Worm (Caenorhabditis elegans) whole organism, L2 larva: Measurements from ENCODE around the gene gldi-1.
"Not testable (repeated sequence)": the region's sequence is repeated elsewhere in the genome, so short reads cannot be mapped to it uniquely, and the experiment has no call there.

Source experiments
- R02D3.7 ChIP-seq: fragments of 150-350 bp; optimal IDR thresholded peaks from 2 replicates; lab custom pipeline; 2014; ENCODE audit warnings: missing biosample characterization, missing genetic modification characterization
- ama-1 ChIP-seq: fragments of 150-350 bp; optimal IDR thresholded peaks from 2 replicates; lab custom pipeline; 2018; ENCODE audit warnings: inconsistent platforms
- ceh-82 ChIP-seq: fragments of 150-350 bp; optimal IDR thresholded peaks from 2 replicates; lab custom pipeline; 2014; ENCODE audit warnings: missing biosample characterization, missing genetic modification characterization
- egl-27 ChIP-seq: sonication (generic microtip); optimal IDR thresholded peaks from 3 replicates; lab custom pipeline; 2017; ENCODE audit warnings: missing biosample characterization, missing genetic modification reagents, missing genetic modification characterization
- lin-13 ChIP-seq: fragments of 150-350 bp; optimal IDR thresholded peaks from 2 replicates; lab custom pipeline; 2014; ENCODE audit warnings: missing biosample characterization, missing genetic modification reagents, missing genetic modification characterization
- mab-5 ChIP-seq: fragments of 150-350 bp; optimal IDR thresholded peaks from 2 replicates; lab custom pipeline; 2014; ENCODE audit warnings: missing biosample characterization, missing genetic modification characterization
- nhr-11 ChIP-seq: fragments of 150-350 bp; optimal IDR thresholded peaks from 2 replicates; lab custom pipeline; 2014; ENCODE audit warnings: missing biosample characterization, missing genetic modification characterization
- skn-1 ChIP-seq: sonication (generic microtip); optimal IDR thresholded peaks from 2 replicates; lab custom pipeline; 2017; ENCODE audit warnings: missing biosample characterization, missing genetic modification characterization
- unc-62 ChIP-seq: fragments of 150-350 bp; optimal IDR thresholded peaks from 2 replicates; lab custom pipeline; 2014; ENCODE audit warnings: missing biosample characterization, missing genetic modification reagents, missing genetic modification characterization
- ztf-4 ChIP-seq: fragments of 150-350 bp; optimal IDR thresholded peaks from 2 replicates; lab custom pipeline; 2014; ENCODE audit warnings: missing biosample characterization, missing genetic modification characterization

DNA sequence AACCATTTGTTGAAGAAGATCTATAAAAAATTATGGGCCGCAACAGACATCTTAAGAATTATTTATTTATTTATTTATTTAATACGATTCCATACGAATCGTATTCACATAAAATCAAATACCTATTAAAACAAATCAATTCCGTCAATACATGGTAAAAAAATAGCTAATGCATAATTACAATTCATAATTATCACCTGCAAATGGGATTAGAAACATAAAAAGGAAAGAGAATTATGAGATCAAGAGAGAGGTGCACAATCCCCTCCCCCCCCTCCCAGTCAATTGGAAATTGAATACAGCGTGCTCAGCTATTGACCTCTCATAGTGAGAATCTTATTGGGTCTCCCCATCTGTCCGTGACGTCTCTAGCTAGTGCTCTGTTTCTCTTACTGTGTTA is 43.1 kb downstream of the gldi-1 start, which contains the start of gene C24H12.1:
- not testable (repeated sequence) for TF ChIP-seq ztf-4 (tag; lab: Kevin White, UChicago); unc-62 (GFP tag; lab: Kevin White, UChicago); ama-1 (lab: Kevin White, UChicago); nhr-11; R02D3.7 (tag; lab: Kevin White, UChicago); ceh-82; mab-5; egl-27; skn-1 (tag; lab: Kevin White, UChicago); lin-13 (GFP tag; lab: Kevin White, UChicago)
